Worm (Caenorhabditis elegans): ENCODE measurements around the gene F20G2.1.

Gene F20G2.1

DNA sequence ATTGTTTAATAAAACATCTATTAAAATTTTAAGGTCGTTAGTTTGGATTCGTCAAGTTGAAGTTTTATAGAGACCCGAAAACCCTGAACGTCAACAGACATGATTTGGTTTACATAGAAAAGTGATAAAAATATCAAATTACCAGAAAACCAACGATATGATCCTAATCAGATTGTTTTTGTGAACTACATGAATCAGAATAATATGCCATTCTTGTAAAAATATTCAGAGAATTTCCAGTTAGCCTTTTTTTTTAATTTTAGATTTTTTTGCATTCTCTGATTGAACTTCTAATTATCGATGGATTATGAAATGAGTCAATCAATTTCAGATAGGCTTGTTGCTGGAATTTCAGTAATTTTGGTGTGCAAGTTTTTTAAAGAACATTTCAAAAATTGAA, 42.3 kb downstream of the F20G2.1 start, which contains the start of gene srx-96:
Gene srx-96 (plus strand): TSS at position 301 of the 400 bp plus-strand sequence.
- TF ChIP-seq unc-62 (GFP tag; optimal IDR thresholded peaks at IDR 0.05): no peak

DNA sequence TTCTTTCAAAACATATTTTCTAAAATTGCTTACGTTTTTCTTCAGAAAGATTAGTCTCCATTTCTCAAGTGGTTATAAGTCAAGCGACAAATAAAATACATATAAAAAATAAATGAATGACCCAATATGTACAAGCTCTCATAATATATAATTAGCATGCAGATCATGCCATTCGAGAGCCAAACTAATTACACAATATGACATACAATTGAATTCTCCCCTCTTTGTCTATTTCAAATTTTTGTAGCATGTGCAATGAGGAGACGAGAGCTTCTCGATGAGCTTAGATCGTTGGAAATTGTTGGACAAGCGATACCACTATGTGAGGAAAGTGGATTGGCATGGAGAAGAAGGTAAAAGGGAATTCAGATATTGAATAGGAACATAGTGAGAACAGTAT, 46.1 kb downstream of the F20G2.1 start, which contains the start of gene hlh-34:
Gene hlh-34 (minus strand): TSS at position 101 of the 400 bp plus-strand sequence.
- no peak for TF ChIP-seq unc-62 (GFP tag; optimal IDR thresholded peaks at IDR 0.05)

DNA sequence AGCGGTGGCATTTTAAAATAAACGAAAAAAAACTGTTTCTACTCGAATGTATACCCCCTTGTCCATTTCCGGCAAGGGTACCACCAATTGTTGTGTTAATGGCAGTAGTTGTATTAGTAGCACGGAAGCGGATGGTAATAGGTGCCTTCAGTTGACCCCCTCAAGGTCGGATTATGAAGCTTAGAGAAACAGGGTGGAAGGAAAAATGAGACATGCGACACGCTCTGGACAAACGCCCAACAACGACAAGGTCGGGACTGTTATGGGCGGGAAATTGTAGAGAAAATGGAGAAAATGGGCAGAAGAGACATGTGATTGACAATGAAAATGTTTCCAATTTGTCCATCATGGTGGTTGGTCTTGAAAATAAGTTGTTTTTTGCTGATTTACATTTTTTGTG, 49.4 kb downstream of the F20G2.1 start, which contains the start of gene T01D3.3:
Gene T01D3.3 (plus strand): TSS at position 312 of the 400 bp plus-strand sequence.
- no peak for TF ChIP-seq unc-62 (GFP tag; optimal IDR thresholded peaks at IDR 0.05)
